Fruit fly (Drosophila melanogaster): ENCODE results near the gene cav.

Gene cav

dm6 chr3R:24204022-24204421, 16.9 kb upstream of the cav start (continued):
- TF ChIP-seq esn (GFP tag; optimal IDR thresholded peaks at IDR 0.05) (no peak), CG34406 (GFP tag; optimal IDR thresholded peaks at IDR 0.05) (peak; percentile 12), svp (GFP tag) (no peak), CG6792 (GFP tag; optimal IDR thresholded peaks at IDR 0.05) (no peak), Sox14 (GFP tag; optimal IDR thresholded peaks at IDR 0.05) (peak; percentile 32), fd59A (GFP tag; optimal IDR thresholded peaks at IDR 0.05) (no peak), dsx (GFP tag; optimal IDR thresholded peaks at IDR 0.05; ENCODE audit: poor library complexity, severe bottlenecking) (no peak), Hr38 (GFP tag; optimal IDR thresholded peaks at IDR 0.05) (no peak), Smox (GFP tag; optimal IDR thresholded peaks at IDR 0.05) (no peak), CG10669 (GFP tag; optimal IDR thresholded peaks at IDR 0.05) (no peak), CG4318 (GFP tag; optimal IDR thresholded peaks at IDR 0.05) (peak; percentile 84), vri (GFP tag; optimal IDR thresholded peaks at IDR 0.05) (no peak), Hr4 (GFP tag; optimal IDR thresholded peaks at IDR 0.05) (peak; percentile 82), CG11762 (GFP tag; optimal IDR thresholded peaks at IDR 0.05; ENCODE audit: insufficient read depth) (no peak), CG8632 (GFP tag; optimal IDR thresholded peaks at IDR 0.05) (no peak), ss (GFP tag; optimal IDR thresholded peaks at IDR 0.05) (no peak), CG6854 (GFP tag; optimal IDR thresholded peaks at IDR 0.05) (no peak)

dm6 chr3R:24205234-24205894, 15.5 kb upstream of the cav start:
- TF ChIP-seq vri (GFP tag; optimal IDR thresholded peaks at IDR 0.05) (peak; percentile 6), Blimp-1 (GFP tag; optimal IDR thresholded peaks at IDR 0.05) (peak; percentile 80), CG6854 (GFP tag; optimal IDR thresholded peaks at IDR 0.05) (peak; percentile 15), acj6 (GFP tag; optimal IDR thresholded peaks at IDR 0.05) (no peak), CG6808 (GFP tag; optimal IDR thresholded peaks at IDR 0.05) (no peak), CG34406 (GFP tag; optimal IDR thresholded peaks at IDR 0.05) (no peak)

DNA sequence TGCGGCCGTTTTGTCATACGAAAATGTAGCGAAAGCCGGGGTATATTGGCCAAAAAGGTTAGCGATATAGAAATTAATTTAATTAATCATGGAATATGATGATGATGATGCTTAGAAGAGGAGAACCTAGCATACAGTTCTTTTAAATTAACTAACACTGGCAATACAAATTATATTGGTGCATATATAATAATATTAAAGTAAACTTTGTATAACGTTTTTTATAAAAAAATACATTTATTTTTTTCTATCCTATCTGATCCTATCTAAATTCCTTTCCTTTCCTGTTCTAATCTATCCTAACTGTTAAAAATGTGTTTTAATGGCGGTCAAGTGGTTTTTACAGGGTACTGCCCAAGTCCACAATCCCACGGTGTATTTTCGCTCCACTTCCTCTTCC, 15.0 kb upstream of the cav start:
- TF ChIP-seq cyc (GFP tag; optimal IDR thresholded peaks at IDR 0.05) (peak; percentile 22), Eip93F (GFP tag; optimal IDR thresholded peaks at IDR 0.05) (no peak), CG10631 (GFP tag; optimal IDR thresholded peaks at IDR 0.05) (peak; percentile 34), CG11762 (GFP tag; optimal IDR thresholded peaks at IDR 0.05; ENCODE audit: insufficient read depth) (peak; percentile 39), eg (GFP tag; IDR thresholded peaks at IDR 0.05) (no peak), pdm3 (GFP tag; optimal IDR thresholded peaks at IDR 0.05) (peak; percentile 18), fd85E (GFP tag; optimal IDR thresholded peaks at IDR 0.05) (no peak), CG6854 (GFP tag; optimal IDR thresholded peaks at IDR 0.05) (no peak), Lpt (GFP tag; optimal IDR thresholded peaks at IDR 0.05) (peak; percentile 7), Gug (GFP tag; IDR thresholded peaks at IDR 0.05) (no peak), Sox15 (GFP tag; optimal IDR thresholded peaks at IDR 0.05) (peak; percentile 31), svp (GFP tag) (peak; percentile 74), CG3919 (GFP tag; optimal IDR thresholded peaks at IDR 0.05) (peak; percentile 47), topi (GFP tag; optimal IDR thresholded peaks at IDR 0.05) (peak; percentile 47), Smox (GFP tag; optimal IDR thresholded peaks at IDR 0.05) (peak; percentile 28), Eip78C (GFP tag) (peak; percentile 73), Met (GFP tag; optimal IDR thresholded peaks at IDR 0.05) (peak; percentile 51), fd59A (GFP tag; optimal IDR thresholded peaks at IDR 0.05) (no peak), Eip75B (GFP tag; optimal IDR thresholded peaks at IDR 0.05) (no peak), dsx (GFP tag; optimal IDR thresholded peaks at IDR 0.05; ENCODE audit: poor library complexity, severe bottlenecking) (no peak), CG8319 (GFP tag; optimal IDR thresholded peaks at IDR 0.05) (no peak), CG8119 (GFP tag; IDR thresholded peaks at IDR 0.05) (peak; percentile 37; the same call in 2 of the 3 replicates), CG8632 (GFP tag; optimal IDR thresholded peaks at IDR 0.05) (peak; percentile 46), net (GFP tag; optimal IDR thresholded peaks at IDR 0.05) (peak; percentile 28), dac (GFP tag; optimal IDR thresholded peaks at IDR 0.05) (no peak), achi (GFP tag; optimal IDR thresholded peaks at IDR 0.05) (peak; percentile 46), CG9139 (GFP tag; optimal IDR thresholded peaks at IDR 0.05) (no peak), CG15336 (GFP tag; IDR thresholded peaks at IDR 0.05) (peak; percentile 34; the same call in 1 of the 2 replicates), Blimp-1 (GFP tag; optimal IDR thresholded peaks at IDR 0.05) (peak; percentile 23), Hr39 (GFP tag; optimal IDR thresholded peaks at IDR 0.05) (peak; percentile 9), spab (GFP tag; optimal IDR thresholded peaks at IDR 0.05) (no peak), CG16779 (tag; optimal IDR thresholded peaks at IDR 0.05) (no peak), CG7368 (GFP tag; optimal IDR thresholded peaks at IDR 0.05) (no peak), Hr4 (GFP tag; optimal IDR thresholded peaks at IDR 0.05) (peak; percentile 35), CG11902 (GFP tag; optimal IDR thresholded peaks at IDR 0.05) (peak; percentile 51), CG6792 (GFP tag; optimal IDR thresholded peaks at IDR 0.05) (peak; percentile 37), CG10669 (GFP tag; optimal IDR thresholded peaks at IDR 0.05) (no peak)

All from whole organism, prepupa.